Fruit fly (Drosophila melanogaster) whole organism, embryonic: ENCODE measurements around the gene Sec24CD.

ENCODE experiments used
- BEAF-32 ChIP-seq: fragments of 200-800 bp; sonication (Bioruptor generic); optimal IDR thresholded peaks from 3 replicates; lab custom pipeline; 2017; ENCODE audit warnings: missing biosample characterization, missing genetic modification characterization, mild to moderate bottlenecking, moderate library complexity, missing genetic modification reagents
- CG10147 ChIP-seq: fragments of 200-800 bp; sonication (Bioruptor generic); optimal IDR thresholded peaks from 2 replicates; lab custom pipeline; 2019; ENCODE audit warnings: missing biosample characterization, mild to moderate bottlenecking, missing genetic modification characterization, moderate library complexity
- CG10274 ChIP-seq: fragments of 200-800 bp; sonication (Bioruptor generic); optimal IDR thresholded peaks from 3 replicates; lab custom pipeline; 2017; ENCODE audit warnings: missing biosample characterization, mild to moderate bottlenecking, missing genetic modification characterization
- CG11456 ChIP-seq: fragments of 200-800 bp; sonication (Bioruptor generic); IDR thresholded peaks from 3 replicates; pipeline ENCODE4 v1.3.6; 2022; ENCODE audit warnings: missing biosample characterization, missing genetic modification characterization
- CG12299 ChIP-seq: fragments of 200-800 bp; sonication (Bioruptor generic); optimal IDR thresholded peaks from 2 replicates; lab custom pipeline; 2018; ENCODE audit warnings: missing biosample characterization, mild to moderate bottlenecking, missing genetic modification characterization
- CG12942 ChIP-seq: fragments of 200-800 bp; sonication (Bioruptor generic); optimal IDR thresholded peaks from 3 replicates; lab custom pipeline; 2016; ENCODE audit warnings: missing biosample characterization, missing genetic modification characterization
- CG13624 ChIP-seq: fragments of 200-800 bp; sonication (Bioruptor generic); optimal IDR thresholded peaks from 2 replicates; lab custom pipeline; 2016; ENCODE audit warnings: missing biosample characterization, missing genetic modification characterization
- CG14050 ChIP-seq: fragments of 200-800 bp; sonication (Bioruptor generic); IDR thresholded peaks from 3 replicates; pipeline ENCODE4 v1.3.6; 2022; ENCODE audit warnings: missing biosample characterization, missing genetic modification characterization
- CG16813 ChIP-seq: fragments of 200-800 bp; sonication (Bioruptor generic); IDR thresholded peaks from 3 replicates; pipeline ENCODE4 v1.3.6; 2022; ENCODE audit warnings: missing biosample characterization, missing genetic modification characterization; ENCODE audit not compliant: partially characterized antibody
- CG18011 ChIP-seq: fragments of 200-800 bp; sonication (Bioruptor generic); optimal IDR thresholded peaks from 2 replicates; lab custom pipeline; 2017; ENCODE audit warnings: missing biosample characterization, missing genetic modification characterization, mild to moderate bottlenecking, moderate library complexity, missing genotype
- CG1832 ChIP-seq: fragments of 200-800 bp; sonication (Bioruptor generic); optimal IDR thresholded peaks from 2 replicates; lab custom pipeline; 2017; ENCODE audit warnings: missing biosample characterization, mild to moderate bottlenecking, missing genetic modification characterization, inconsistent platforms
- CG2116 ChIP-seq: fragments of 200-800 bp; sonication (Bioruptor generic); optimal IDR thresholded peaks from 3 replicates; lab custom pipeline; 2018; ENCODE audit warnings: missing biosample characterization, mild to moderate bottlenecking, missing genetic modification characterization
- CG2889 ChIP-seq: fragments of 200-800 bp; sonication (Bioruptor generic); IDR thresholded peaks from 3 replicates; pipeline ENCODE4 v1.3.6; 2022; ENCODE audit warnings: missing biosample characterization, missing genetic modification characterization
- CG31441 ChIP-seq: fragments of 200-800 bp; sonication (Bioruptor generic); IDR thresholded peaks from 2 replicates; pipeline ENCODE4 v1.3.6; 2022; ENCODE audit warnings: missing biosample characterization, missing genetic modification characterization
- CG32532 ChIP-seq: fragments of 200-800 bp; sonication (Bioruptor generic); IDR thresholded peaks from 2 replicates; pipeline ENCODE4 v1.3.6; 2022; ENCODE audit warnings: missing biosample characterization, missing genetic modification characterization
- CG3281 ChIP-seq: fragments of 200-800 bp; sonication (Bioruptor generic); optimal IDR thresholded peaks from 3 replicates; lab custom pipeline; 2017; ENCODE audit warnings: missing biosample characterization, mild to moderate bottlenecking, missing genetic modification characterization
- CG33213 ChIP-seq: fragments of 200-800 bp; sonication (Bioruptor generic); optimal IDR thresholded peaks from 3 replicates; lab custom pipeline; 2016; ENCODE audit warnings: missing biosample characterization, missing genetic modification characterization
- CG3407 ChIP-seq: fragments of 200-800 bp; sonication (Bioruptor generic); optimal IDR thresholded peaks from 2 replicates; lab custom pipeline; 2018; ENCODE audit warnings: missing biosample characterization, mild to moderate bottlenecking, missing genetic modification characterization
- CG34376 ChIP-seq: fragments of 200-800 bp; sonication (Bioruptor generic); optimal IDR thresholded peaks from 2 replicates; lab custom pipeline; 2018; ENCODE audit warnings: missing biosample characterization, mild to moderate bottlenecking, missing genetic modification characterization
- CG5953 ChIP-seq: fragments of 200-800 bp; sonication (Bioruptor generic); IDR thresholded peaks from 2 replicates; pipeline ENCODE4 v1.3.6; 2022; ENCODE audit warnings: missing biosample characterization, missing genetic modification characterization
- CG8281 ChIP-seq: fragments of 200-800 bp; sonication (Bioruptor generic); optimal IDR thresholded peaks from 2 replicates; lab custom pipeline; 2018; ENCODE audit warnings: missing biosample characterization, mild to moderate bottlenecking, missing genetic modification characterization, moderate library complexity
- D ChIP-seq, 2 experiments: fragments of 200-800 bp in 1 of 2; fragments of >200 bp in 1 of 2; sonication (Bioruptor generic) in 1 of 2; optimal IDR thresholded peaks; 2 replicates in 1 of 2; 3 replicates in 1 of 2; lab custom pipeline; 2017; ENCODE audit warnings: mild to moderate bottlenecking in 1 of 2, missing biosample characterization in 1 of 2, missing genetic modification characterization in 1 of 2, missing genetic modification reagents in 1 of 2
- Dbx ChIP-seq: fragments of 200-800 bp; sonication (Bioruptor generic); IDR thresholded peaks from 3 replicates; pipeline ENCODE4 v1.3.6; 2022; ENCODE audit warnings: missing biosample characterization, missing genetic modification characterization
- Dll ChIP-seq: fragments of 200-800 bp; sonication (Bioruptor generic); IDR thresholded peaks from 4 replicates; pipeline ENCODE4 v1.3.6; 2022; ENCODE audit warnings: missing biosample characterization, missing genetic modification characterization; ENCODE audit not compliant: partially characterized antibody
- Doc2 ChIP-seq: fragments of 200-800 bp; sonication (Bioruptor generic); IDR thresholded peaks from 2 replicates; pipeline ENCODE4 v1.3.6; 2022; ENCODE audit warnings: missing biosample characterization, missing genetic modification characterization
- Eip74EF ChIP-seq, 2 experiments: fragments of 200-800 bp in 1 of 2; fragments of >200 bp in 1 of 2; sonication (Bioruptor generic) in 1 of 2; optimal IDR thresholded peaks; 2 replicates each; lab custom pipeline; 2017 to 2019; ENCODE audit warnings: missing biosample characterization in 2 of 2, missing genetic modification characterization in 2 of 2, mild to moderate bottlenecking in 1 of 2, moderate library complexity in 1 of 2
- Oaz ChIP-seq: fragments of 200-800 bp; sonication (Bioruptor generic); IDR thresholded peaks from 2 replicates; pipeline ENCODE4 v1.3.6; 2022; ENCODE audit warnings: missing biosample characterization, missing genetic modification characterization
- Trl ChIP-seq, 3 experiments: fragments of >200 bp in 2 of 3; fragments of 200-800 bp in 1 of 3; sonication (Bioruptor generic) in 1 of 3; optimal IDR thresholded peaks; 2 replicates in 1 of 3; 3 replicates in 2 of 3; lab custom pipeline; 2016 to 2017; ENCODE audit warnings: missing biosample characterization in 1 of 3, missing genetic modification characterization in 1 of 3
- Vsx1 ChIP-seq: fragments of 200-800 bp; sonication (Bioruptor generic); optimal IDR thresholded peaks from 2 replicates; lab custom pipeline; 2017; ENCODE audit warnings: missing biosample characterization, mild to moderate bottlenecking, missing genetic modification characterization, missing genetic modification reagents
- ara ChIP-seq: fragments of 200-800 bp; sonication (Bioruptor generic); IDR thresholded peaks from 2 replicates; pipeline ENCODE4 v1.3.6; 2022; ENCODE audit warnings: missing biosample characterization, missing genetic modification characterization
- cas ChIP-seq: fragments of 200-800 bp; sonication (Bioruptor generic); IDR thresholded peaks from 2 replicates; pipeline ENCODE4 v1.3.6; 2022; ENCODE audit warnings: missing biosample characterization, missing genetic modification characterization
- cato ChIP-seq: fragments of 200-800 bp; sonication (Bioruptor generic); optimal IDR thresholded peaks from 2 replicates; lab custom pipeline; 2016; ENCODE audit warnings: missing biosample characterization, missing genetic modification characterization, borderline replicate concordance
- cwo ChIP-seq: fragments of 200-800 bp; sonication (Bioruptor generic); optimal IDR thresholded peaks from 3 replicates; lab custom pipeline; 2017; ENCODE audit warnings: missing biosample characterization, missing genetic modification characterization, mild to moderate bottlenecking, moderate library complexity, missing genetic modification reagents
- da ChIP-seq: fragments of 200-800 bp; sonication (Bioruptor generic); optimal IDR thresholded peaks from 2 replicates; lab custom pipeline; 2016; ENCODE audit warnings: missing biosample characterization, missing genetic modification characterization
- gce ChIP-seq: fragments of 200-800 bp; sonication (Bioruptor generic); IDR thresholded peaks from 3 replicates; pipeline ENCODE4 v1.3.6; 2022; ENCODE audit warnings: missing biosample characterization, missing genetic modification characterization
- gsb-n ChIP-seq: fragments of 200-800 bp; sonication (Bioruptor generic); optimal IDR thresholded peaks from 3 replicates; lab custom pipeline; 2018; ENCODE audit warnings: missing biosample characterization, mild to moderate bottlenecking, missing genetic modification characterization
- ind ChIP-seq: fragments of 200-800 bp; sonication (Bioruptor generic); optimal IDR thresholded peaks from 3 replicates; lab custom pipeline; 2016; ENCODE audit warnings: missing biosample characterization, missing genetic modification characterization
- lmd ChIP-seq: fragments of 200-800 bp; sonication (Bioruptor generic); IDR thresholded peaks from 2 replicates; pipeline ENCODE4 v1.3.6; 2022; ENCODE audit warnings: missing biosample characterization, missing genetic modification characterization
- lov ChIP-seq, 2 experiments: fragments of 200-800 bp in 1 of 2; fragments of >200 bp in 1 of 2; sonication (Bioruptor generic) in 1 of 2; IDR thresholded peaks in 1 of 2; optimal IDR thresholded peaks in 1 of 2; 2 replicates in 1 of 2; 3 replicates in 1 of 2; pipeline versions ENCODE4 v1.3.6 to Lab custom; 2017 to 2022; ENCODE audit warnings: missing biosample characterization in 1 of 2, missing genetic modification characterization in 1 of 2
- nerfin-1 ChIP-seq: fragments of 200-800 bp; sonication (Bioruptor generic); optimal IDR thresholded peaks from 3 replicates; lab custom pipeline; 2019; ENCODE audit warnings: missing biosample characterization, mild to moderate bottlenecking, missing genetic modification characterization, moderate library complexity
- onecut ChIP-seq: fragments of 200-800 bp; sonication (Bioruptor generic); IDR thresholded peaks from 2 replicates; pipeline ENCODE4 v1.3.6; 2022; ENCODE audit warnings: missing biosample characterization, missing genetic modification characterization
- otp ChIP-seq: fragments of 200-800 bp; sonication (Bioruptor generic); IDR thresholded peaks from 3 replicates; pipeline ENCODE4, ENCODE4 v1.3.6; 2022; ENCODE audit warnings: missing biosample characterization, missing genetic modification characterization
- pita ChIP-seq: fragments of 200-800 bp; sonication (Bioruptor generic); optimal IDR thresholded peaks from 2 replicates; lab custom pipeline; 2017; ENCODE audit warnings: missing biosample characterization, mild to moderate bottlenecking, missing genetic modification characterization
- slbo ChIP-seq: fragments of 200-800 bp; sonication (Bioruptor generic); IDR thresholded peaks from 2 replicates; pipeline ENCODE4 v1.3.6; 2022; ENCODE audit warnings: missing biosample characterization, missing genetic modification characterization
- so ChIP-seq: fragments of 200-800 bp; sonication (Bioruptor generic); IDR thresholded peaks from 3 replicates; pipeline ENCODE4 v1.3.6; 2022; ENCODE audit warnings: missing biosample characterization, missing genetic modification characterization
- stc ChIP-seq: fragments of 200-800 bp; sonication (Bioruptor generic); IDR thresholded peaks from 2 replicates; pipeline ENCODE4 v1.3.6; 2022; ENCODE audit warnings: missing biosample characterization, missing genetic modification characterization
- tin ChIP-seq: fragments of 200-800 bp; sonication (Bioruptor generic); optimal IDR thresholded peaks from 3 replicates; lab custom pipeline; 2016; ENCODE audit warnings: missing biosample characterization, missing genetic modification characterization
- tio ChIP-seq: fragments of 200-800 bp; sonication (Bioruptor generic); optimal IDR thresholded peaks from 2 replicates; lab custom pipeline; 2017; ENCODE audit warnings: missing biosample characterization, missing genetic modification characterization, inconsistent platforms

Sec24CD gene

DNA sequence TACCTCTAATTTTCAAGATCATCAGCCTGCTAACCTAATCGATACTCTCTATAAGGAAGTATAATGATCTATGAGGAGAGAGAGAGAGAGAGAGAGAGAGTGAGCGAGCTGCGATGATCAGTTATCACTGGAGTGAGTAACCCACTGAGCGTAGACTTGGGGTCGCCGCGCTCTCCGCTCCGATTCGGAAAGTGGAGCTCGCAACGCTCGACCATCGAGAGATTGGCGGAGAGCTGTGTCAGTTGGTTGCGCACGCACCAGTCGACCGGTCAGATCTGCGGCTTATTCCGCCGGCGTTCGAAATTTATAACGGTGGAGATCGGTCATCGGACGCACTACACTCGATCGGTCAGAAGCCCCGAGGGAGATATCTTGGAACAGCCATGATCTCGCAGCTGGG is 5.5 kb upstream of the Sec24CD start, which contains the start of gene CG4267 (continued):
- no peak for TF ChIP-seq CG33213 (GFP tag; lab: Kevin White, UChicago)
- TF ChIP-seq CG32532 (GFP tag; lab: Robert Waterston, UW), result peak; percentile 64; the same call in 1 of the 2 replicates
- TF ChIP-seq CG8281 (tag; lab: Kevin White, UChicago), result no peak
- TF ChIP-seq cwo, result no peak
- no peak for TF ChIP-seq gsb-n (tag; lab: Kevin White, UChicago)
- TF ChIP-seq CG12942 (GFP tag; lab: Kevin White, UChicago), result no peak
- TF ChIP-seq CG12299 (tag; lab: Kevin White, UChicago), result no peak
- no peak for TF ChIP-seq cato
- no peak for TF ChIP-seq Doc2 (GFP tag; lab: Robert Waterston, UW)
- peak; percentile 90 to 93 for TF ChIP-seq Trl (optimal IDR thresholded peaks at IDR 0.05; lab: Kevin White, UChicago)
- TF ChIP-seq Trl (GFP tag; optimal IDR thresholded peaks at IDR 0.05; lab: Kevin White, UChicago), result no peak
- TF ChIP-seq CG34376, result no peak
- TF ChIP-seq CG14050, result no peak
- TF ChIP-seq CG3407 (GFP tag; lab: Kevin White, UChicago), result no peak
- TF ChIP-seq Oaz (GFP tag; lab: Robert Waterston, UW), result no peak
- no peak for TF ChIP-seq CG16813
- TF ChIP-seq CG31441 (GFP tag; lab: Robert Waterston, UW), result no peak
- no peak for TF ChIP-seq nerfin-1 (tag; lab: Kevin White, UChicago)
- no peak for TF ChIP-seq CG5953
- no peak for TF ChIP-seq stc (GFP tag; lab: Robert Waterston, UW)
- TF ChIP-seq so (GFP tag; lab: Robert Waterston, UW), result peak; percentile 19; the same call in 1 of the 3 replicates
- TF ChIP-seq onecut (GFP tag; lab: Robert Waterston, UW), result 0 out of 2 replicates have a peak, but pooled peaks have one; percentile 9
- no peak for TF ChIP-seq cas (GFP tag; lab: Robert Waterston, UW)
- TF ChIP-seq CG11456 (GFP tag; lab: Robert Waterston, UW), result 0 out of 3 replicates have a peak, but pooled peaks have one; percentile 35
- TF ChIP-seq otp, result no peak
- no peak for TF ChIP-seq da (GFP tag; lab: Kevin White, UChicago)
- TF ChIP-seq Vsx1 (GFP tag; lab: Kevin White, UChicago), result no peak
- no peak for TF ChIP-seq CG3281 (GFP tag; lab: Kevin White, UChicago)
- TF ChIP-seq CG1832 (GFP tag; lab: Kevin White, UChicago), result no peak
- no peak for TF ChIP-seq CG2116 (GFP tag; lab: Kevin White, UChicago)
- TF ChIP-seq Eip74EF (GFP tag; optimal IDR thresholded peaks at IDR 0.05; lab: Kevin White, UChicago), result no peak
- TF ChIP-seq slbo (GFP tag; lab: Robert Waterston, UW), result 0 out of 2 replicates have a peak, but pooled peaks have one; percentile 24
- TF ChIP-seq pita (GFP tag; lab: Kevin White, UChicago), result no peak
- no peak for TF ChIP-seq CG13624 (GFP tag; lab: Kevin White, UChicago)
- no peak for TF ChIP-seq CG10147 (GFP tag; lab: Kevin White, UChicago)
- TF ChIP-seq BEAF-32, result no peak
- TF ChIP-seq D (optimal IDR thresholded peaks at IDR 0.05; lab: Kevin White, UChicago), result no peak
- no peak for TF ChIP-seq D (GFP tag; optimal IDR thresholded peaks at IDR 0.05; lab: Kevin White, UChicago)
- no peak for TF ChIP-seq tio (GFP tag; lab: Kevin White, UChicago)
- TF ChIP-seq lov (optimal IDR thresholded peaks at IDR 0.05; lab: Kevin White, UChicago), result no peak
- TF ChIP-seq lov (GFP tag; IDR thresholded peaks at IDR 0.05; lab: Robert Waterston, UW), result no peak
- TF ChIP-seq ara (GFP tag; lab: Robert Waterston, UW), result no peak
- no peak for TF ChIP-seq CG18011 (GFP tag; lab: Kevin White, UChicago)
- no peak for TF ChIP-seq ind
- TF ChIP-seq tin (GFP tag; lab: Kevin White, UChicago), result no peak
- 0 out of 3 replicates have a peak, but pooled peaks have one; percentile 9 for TF ChIP-seq gce (GFP tag; lab: Robert Waterston, UW)
- TF ChIP-seq Dll (GFP tag; lab: Robert Waterston, UW), result peak; percentile 63
- 0 out of 2 replicates have a peak, but pooled peaks have one; percentile 10 for TF ChIP-seq lmd (GFP tag; lab: Robert Waterston, UW)
- no peak for TF ChIP-seq CG2889 (GFP tag; lab: Robert Waterston, UW)
- TF ChIP-seq CG10274 (GFP tag; lab: Kevin White, UChicago), result no peak
- TF ChIP-seq Dbx (GFP tag; lab: Robert Waterston, UW), result peak; percentile 27; the same call in 1 of the 3 replicates
